Fruit fly (Drosophila melanogaster): ENCODE results near the gene Adhr.
"Not testable (repeated sequence)": the region's sequence is repeated elsewhere in the genome, so short reads cannot be mapped to it uniquely, and the experiment has no call there.

Adhr gene

dm6 chr2L:14615749-14616348, 497 bp downstream of the Adhr start (continued):
- TF ChIP-seq Abd-B (GFP tag; optimal IDR thresholded peaks at IDR 0.05) (no peak), grn (GFP tag; optimal IDR thresholded peaks at IDR 0.05) (peak; percentile 43), lab (GFP tag; optimal IDR thresholded peaks at IDR 0.05) (peak; percentile 32), trem (tag; optimal IDR thresholded peaks at IDR 0.05) (no peak), CG7357 (GFP tag; IDR thresholded peaks at IDR 0.05) (no peak), Mes4 (GFP tag; optimal IDR thresholded peaks at IDR 0.05) (no peak), luna (GFP tag; optimal IDR thresholded peaks at IDR 0.05) (no peak), grau (tag; optimal IDR thresholded peaks at IDR 0.05) (peak; percentile 44), CG15011 (GFP tag; optimal IDR thresholded peaks at IDR 0.05) (no peak), D19A (tag; optimal IDR thresholded peaks at IDR 0.05) (peak; percentile 7), croc (GFP tag; conservative IDR thresholded peaks at IDR 0.05) (no peak), cwo (GFP tag; optimal IDR thresholded peaks at IDR 0.05) (peak; percentile 21), CG34376 (GFP tag; optimal IDR thresholded peaks at IDR 0.05) (peak; percentile 4), ATbp (GFP tag; optimal IDR thresholded peaks at IDR 0.05) (peak; percentile 3), NFAT (GFP tag; IDR thresholded peaks at IDR 0.05) (peak; percentile 61; the same call in 1 of the 2 replicates), B-H1 (GFP tag; IDR thresholded peaks at IDR 0.05) (0 out of 3 replicates have a peak, but pooled peaks have one; percentile 1), B-H2 (GFP tag; optimal IDR thresholded peaks at IDR 0.05) (peak; percentile 20), MTF-1 (GFP tag; optimal IDR thresholded peaks at IDR 0.05; ENCODE audit: borderline replicate concordance) (no peak), odd (GFP tag; optimal IDR thresholded peaks at IDR 0.05) (peak; percentile 46), Sry-δ (GFP tag; optimal IDR thresholded peaks at IDR 0.05) (no peak), slou (GFP tag; optimal IDR thresholded peaks at IDR 0.05) (no peak), Rfx (GFP tag; IDR thresholded peaks at IDR 0.05) (no peak), CG18599 (GFP tag; optimal IDR thresholded peaks at IDR 0.05) (peak; percentile 33)

dm6 chr2L:14618854-14619253, 3.5 kb downstream of the Adhr start:
- peak; percentile 18 for TF ChIP-seq CG12769 (tag; optimal IDR thresholded peaks at IDR 0.05)
- TF ChIP-seq Pdp1 (GFP tag; optimal IDR thresholded peaks at IDR 0.05), result peak in 1 of 2 experiments; percentile 44
- 0 out of 4 replicates have a peak, but pooled peaks have one; percentile 12 for TF ChIP-seq chinmo (GFP tag; IDR thresholded peaks at IDR 0.05; ENCODE audit: partially characterized antibody)
- TF ChIP-seq CG8290 (GFP tag; optimal IDR thresholded peaks at IDR 0.05), result not testable (repeated sequence)
- TF ChIP-seq CG8290 (tag; optimal IDR thresholded peaks at IDR 0.05), result peak in 1 of 2 experiments; percentile 22
- TF ChIP-seq CG9437 (GFP tag; optimal IDR thresholded peaks at IDR 0.05), result peak; percentile 55
- TF ChIP-seq CG7745 (tag; optimal IDR thresholded peaks at IDR 0.05), result peak; percentile 15

DNA sequence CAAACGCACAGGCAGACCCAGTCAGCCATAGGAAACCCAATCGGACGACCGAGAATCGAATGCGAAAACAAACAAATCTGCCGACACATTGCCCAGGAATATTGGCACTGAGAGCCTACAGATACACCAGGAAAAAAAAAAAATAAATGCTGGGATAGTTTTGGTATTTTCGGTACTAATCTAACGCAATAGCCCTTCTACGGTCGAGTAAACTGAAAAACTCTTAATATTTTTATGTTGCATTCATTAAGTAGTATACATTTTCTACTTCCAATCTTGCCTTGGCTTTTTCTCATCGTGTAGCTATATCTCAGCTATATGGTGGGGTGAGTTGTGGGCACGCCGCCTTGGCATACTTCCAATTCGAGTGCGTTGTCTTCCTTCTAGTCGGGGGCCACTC, 4.2 kb downstream of the Adhr start:
- no peak for TF ChIP-seq Adf1 (GFP tag; IDR thresholded peaks at IDR 0.05)
- TF ChIP-seq grau (tag; optimal IDR thresholded peaks at IDR 0.05), result peak; percentile 5
- TF ChIP-seq CG34224 (GFP tag; IDR thresholded peaks at IDR 0.05; ENCODE audit: partially characterized antibody), result no peak
- TF ChIP-seq nmo (GFP tag; optimal IDR thresholded peaks at IDR 0.05), result no peak
- peak; percentile 24; the same call in 1 of the 2 replicates for TF ChIP-seq E2f1 (GFP tag; IDR thresholded peaks at IDR 0.05)
- TF ChIP-seq CG9437 (GFP tag; optimal IDR thresholded peaks at IDR 0.05), result no peak
- TF ChIP-seq CG12744 (GFP tag; optimal IDR thresholded peaks at IDR 0.05), result no peak
- peak; percentile 55 for TF ChIP-seq CG9932 (GFP tag; IDR thresholded peaks at IDR 0.05)
- TF ChIP-seq CG13624 (GFP tag; optimal IDR thresholded peaks at IDR 0.05), result no peak
- no peak for TF ChIP-seq CG10267 (tag; optimal IDR thresholded peaks at IDR 0.05)
- no peak for TF ChIP-seq CG1024 (GFP tag; IDR thresholded peaks at IDR 0.05)
- TF ChIP-seq Drgx (GFP tag; IDR thresholded peaks at IDR 0.05), result peak; percentile 86
- TF ChIP-seq D19B (GFP tag; optimal IDR thresholded peaks at IDR 0.05), result no peak
- TF ChIP-seq CG12104 (GFP tag; optimal IDR thresholded peaks at IDR 0.05), result peak; percentile 5
- peak; percentile 63; the same call in 2 of the 3 replicates for TF ChIP-seq ci (GFP tag; IDR thresholded peaks at IDR 0.05)
- peak; percentile 41 for TF ChIP-seq pum (GFP tag; optimal IDR thresholded peaks at IDR 0.05)
- no peak for TF ChIP-seq Dref (GFP tag; IDR thresholded peaks at IDR 0.05)
- peak; percentile 57; the same call in 1 of the 2 replicates for TF ChIP-seq ranshi (GFP tag; IDR thresholded peaks at IDR 0.05)
- no peak for TF ChIP-seq CG14710 (tag; optimal IDR thresholded peaks at IDR 0.05)
- TF ChIP-seq tgo (GFP tag; IDR thresholded peaks at IDR 0.05), result peak; percentile 52; the same call in 2 of the 3 replicates
- TF ChIP-seq Myb (GFP tag; optimal IDR thresholded peaks at IDR 0.05), result peak; percentile 12
